Worm (Caenorhabditis elegans): ENCODE measurements around the gene Y71H2AL.4.

- TF ChIP-seq nhr-28 (tag; optimal IDR thresholded peaks at IDR 0.05) (no peak), mep-1 (tag; optimal IDR thresholded peaks at IDR 0.05) (no peak), pha-4 (tag; optimal IDR thresholded peaks at IDR 0.05) (no peak), unc-120 (tag; optimal IDR thresholded peaks at IDR 0.05; ENCODE audit: poor library complexity, severe bottlenecking) (no peak), lsy-2 (tag; optimal IDR thresholded peaks at IDR 0.05) (no peak), flh-1 (GFP tag; optimal IDR thresholded peaks at IDR 0.05) (no peak), ztf-11 (tag; optimal IDR thresholded peaks at IDR 0.05) (no peak), mls-2 (tag; optimal IDR thresholded peaks at IDR 0.05) (no peak)
Observed at ce11 chrIII:2686663-2687062, 455 bp downstream of the Y71H2AL.4 start.
